Fruit fly (Drosophila melanogaster) Kc167 (cell line): ENCODE data around the gene CG4991.

Experiments used
- Myc ChIP-seq: fragments of >200 bp; optimal IDR thresholded peaks from 2 replicates; lab custom pipeline; 2017; ENCODE audit warnings: missing external identifiers
- Sin3A ChIP-seq: fragments of >200 bp; optimal IDR thresholded peaks from 2 replicates; lab custom pipeline; 2018; ENCODE audit warnings: missing external identifiers
- h ChIP-seq: fragments of >200 bp; optimal IDR thresholded peaks from 3 replicates; lab custom pipeline; 2018; ENCODE audit warnings: missing external identifiers
- psq ChIP-seq: fragments of >200 bp; optimal IDR thresholded peaks from 2 replicates; lab custom pipeline; 2017; ENCODE audit warnings: missing external identifiers
- ttk ChIP-seq: sonication (Bioruptor generic); optimal IDR thresholded peaks from 2 replicates; lab custom pipeline; 2017; ENCODE audit warnings: missing external identifiers

- TF ChIP-seq Myc (lab: Kevin White, UChicago), result no peak
- no peak for TF ChIP-seq h
- TF ChIP-seq psq (lab: Kevin White, UChicago), result no peak
- TF ChIP-seq Sin3A, result no peak
- TF ChIP-seq ttk (lab: Kevin White, UChicago), result no peak
These were observed 10.5 kb upstream of the CG4991 start, which contains the start of gene CG4955 for dm6 chrX:17081147-17081546.
